Worm (Caenorhabditis elegans) whole organism, L3 larva: Measurements from ENCODE around the gene F52H2.15.

Source experiments
- R02D3.7 ChIP-seq: fragments of 150-350 bp; optimal IDR thresholded peaks from 2 replicates; lab custom pipeline; 2014; ENCODE audit warnings: missing biosample characterization, missing genetic modification characterization
- ZK546.5 ChIP-seq: sonication (generic microtip); optimal IDR thresholded peaks from 2 replicates; lab custom pipeline; 2017; ENCODE audit warnings: missing biosample characterization, missing genetic modification characterization
- aly-2 ChIP-seq: fragments of 150-350 bp; optimal IDR thresholded peaks from 2 replicates; lab custom pipeline; 2014; ENCODE audit warnings: missing biosample characterization, missing genetic modification characterization
- ama-1 ChIP-seq: fragments of 150-350 bp; optimal IDR thresholded peaks from 2 replicates; lab custom pipeline; 2018
- ceh-16 ChIP-seq: sonication (generic microtip); optimal IDR thresholded peaks from 2 replicates; lab custom pipeline; 2017; ENCODE audit warnings: missing biosample characterization, missing genetic modification characterization
- ceh-28 ChIP-seq: fragments of 150-350 bp; optimal IDR thresholded peaks from 2 replicates; lab custom pipeline; 2014; ENCODE audit warnings: missing biosample characterization, missing genetic modification reagents, missing genetic modification characterization
- ceh-82 ChIP-seq: fragments of 150-350 bp; optimal IDR thresholded peaks from 2 replicates; lab custom pipeline; 2014; ENCODE audit warnings: missing biosample characterization, missing genetic modification characterization
- ceh-9 ChIP-seq: sonication (generic microtip); optimal IDR thresholded peaks from 2 replicates; lab custom pipeline; 2018; ENCODE audit warnings: missing biosample characterization, missing genetic modification characterization
- daf-12 ChIP-seq: fragments of 150-350 bp; optimal IDR thresholded peaks from 2 replicates; lab custom pipeline; 2014; ENCODE audit warnings: missing biosample characterization, missing genetic modification reagents, missing genetic modification characterization
- egl-27 ChIP-seq: sonication (generic microtip); optimal IDR thresholded peaks from 4 replicates; lab custom pipeline; 2017; ENCODE audit warnings: missing biosample characterization, missing genetic modification reagents, missing genetic modification characterization
- egl-5 ChIP-seq: fragments of 150-350 bp; optimal IDR thresholded peaks from 2 replicates; lab custom pipeline; 2017; ENCODE audit warnings: missing biosample characterization, missing genetic modification reagents, missing genetic modification characterization, inconsistent platforms
- elt-1 ChIP-seq: fragments of 150-350 bp; optimal IDR thresholded peaks from 2 replicates; lab custom pipeline; 2014; ENCODE audit warnings: missing biosample characterization, missing genetic modification characterization
- elt-2 ChIP-seq: sonication (generic microtip); optimal IDR thresholded peaks from 2 replicates; lab custom pipeline; 2016; ENCODE audit warnings: missing genetic modification reagents, mild to moderate bottlenecking, missing genetic modification characterization, missing compliant biosample characterization
- elt-3 ChIP-seq, 3 experiments: fragments of 150-350 bp in 1 of 3; sonication (generic microtip) in 2 of 3; optimal IDR thresholded peaks; 2 replicates in 2 of 3; 4 replicates in 1 of 3; lab custom pipeline; 2014 to 2017; ENCODE audit warnings: missing biosample characterization in 3 of 3, missing genetic modification characterization in 3 of 3
- eor-1 ChIP-seq, 2 experiments: fragments of 150-350 bp; optimal IDR thresholded peaks; 2 replicates each; lab custom pipeline; 2014 to 2018; ENCODE audit warnings: missing biosample characterization in 2 of 2, missing genetic modification characterization in 2 of 2
- fkh-10 ChIP-seq: sonication (generic microtip); optimal IDR thresholded peaks from 2 replicates; lab custom pipeline; 2017; ENCODE audit warnings: missing biosample characterization, missing genetic modification reagents, missing genetic modification characterization
- fkh-2 ChIP-seq: fragments of 150-350 bp; optimal IDR thresholded peaks from 2 replicates; lab custom pipeline; 2014; ENCODE audit warnings: missing biosample characterization, missing genetic modification reagents, missing genetic modification characterization
- fos-1 ChIP-seq: fragments of 150-350 bp; optimal IDR thresholded peaks from 2 replicates; lab custom pipeline; 2014; ENCODE audit warnings: missing biosample characterization, missing genetic modification characterization
- hmg-11 ChIP-seq: sonication (generic microtip); optimal IDR thresholded peaks from 2 replicates; lab custom pipeline; 2016; ENCODE audit warnings: missing genetic modification characterization, missing compliant biosample characterization
- jun-1 ChIP-seq: fragments of 150-350 bp; optimal IDR thresholded peaks from 2 replicates; lab custom pipeline; 2014; ENCODE audit warnings: missing biosample characterization, missing genetic modification reagents, missing genetic modification characterization
- lin-15B ChIP-seq: fragments of 150-350 bp; optimal IDR thresholded peaks from 2 replicates; lab custom pipeline; 2014; ENCODE audit warnings: missing biosample characterization, missing genetic modification characterization
- lin-39 ChIP-seq: fragments of 150-350 bp; optimal IDR thresholded peaks from 2 replicates; lab custom pipeline; 2018; ENCODE audit warnings: missing biosample characterization, missing genetic modification reagents, missing genetic modification characterization
- lsy-12 ChIP-seq: sonication (generic microtip); optimal IDR thresholded peaks from 2 replicates; lab custom pipeline; 2016; ENCODE audit warnings: mild to moderate bottlenecking, missing genetic modification characterization, missing compliant biosample characterization
- mdl-1 ChIP-seq: fragments of 150-350 bp; optimal IDR thresholded peaks from 2 replicates; lab custom pipeline; 2014; ENCODE audit warnings: missing biosample characterization, missing genetic modification characterization
- mml-1 ChIP-seq: fragments of 150-350 bp; sonication (generic microtip); optimal IDR thresholded peaks from 3 replicates; lab custom pipeline; 2014; ENCODE audit warnings: missing biosample characterization, missing genetic modification characterization
- nfya-1 ChIP-seq: sonication (generic microtip); optimal IDR thresholded peaks from 2 replicates; lab custom pipeline; 2017; ENCODE audit warnings: missing genetic modification characterization, mild to moderate bottlenecking, missing compliant biosample characterization, antibody characterized with exemption, moderate library complexity; ENCODE audit not compliant: insufficient read depth
- nhr-11 ChIP-seq: fragments of 150-350 bp; optimal IDR thresholded peaks from 2 replicates; lab custom pipeline; 2014; ENCODE audit warnings: missing biosample characterization, missing genetic modification characterization
- nhr-12 ChIP-seq: fragments of 150-350 bp; optimal IDR thresholded peaks from 2 replicates; lab custom pipeline; 2014; ENCODE audit warnings: missing biosample characterization, missing genetic modification characterization
- nhr-23 ChIP-seq: fragments of 150-350 bp; optimal IDR thresholded peaks from 2 replicates; lab custom pipeline; 2014; ENCODE audit warnings: missing biosample characterization, missing genetic modification reagents, missing genetic modification characterization
- nhr-237 ChIP-seq: fragments of 150-350 bp; optimal IDR thresholded peaks from 2 replicates; lab custom pipeline; 2014; ENCODE audit warnings: missing biosample characterization, missing genetic modification characterization
- nhr-25 ChIP-seq: sonication (generic microtip); optimal IDR thresholded peaks from 2 replicates; lab custom pipeline; 2017; ENCODE audit warnings: missing biosample characterization, missing genetic modification characterization
- nhr-28 ChIP-seq: fragments of 150-350 bp; optimal IDR thresholded peaks from 2 replicates; lab custom pipeline; 2014; ENCODE audit warnings: missing biosample characterization, missing genetic modification characterization
- nhr-43 ChIP-seq: sonication (generic microtip); optimal IDR thresholded peaks from 2 replicates; lab custom pipeline; 2016; ENCODE audit warnings: mild to moderate bottlenecking, missing genetic modification characterization, missing compliant biosample characterization; ENCODE audit not compliant: poor library complexity, severe bottlenecking
- nhr-67 ChIP-seq: fragments of 150-350 bp; optimal IDR thresholded peaks from 2 replicates; lab custom pipeline; 2014; ENCODE audit warnings: missing biosample characterization, missing genetic modification characterization
- nhr-76 ChIP-seq: fragments of 150-350 bp; sonication (generic microtip); optimal IDR thresholded peaks from 5 replicates; lab custom pipeline; 2014; ENCODE audit warnings: missing biosample characterization, missing genetic modification characterization
- nhr-77 ChIP-seq: fragments of 150-350 bp; optimal IDR thresholded peaks from 2 replicates; lab custom pipeline; 2014; ENCODE audit warnings: missing biosample characterization, missing genetic modification characterization
- pha-4 ChIP-seq: fragments of 150-350 bp; optimal IDR thresholded peaks from 2 replicates; lab custom pipeline; 2014; ENCODE audit warnings: missing biosample characterization, missing genetic modification reagents, missing genetic modification characterization
- pqm-1 ChIP-seq: fragments of 150-350 bp; optimal IDR thresholded peaks from 2 replicates; lab custom pipeline; 2017; ENCODE audit warnings: missing biosample characterization, missing genetic modification characterization, inconsistent platforms
- sea-2 ChIP-seq: fragments of 150-350 bp; sonication (generic microtip); optimal IDR thresholded peaks from 4 replicates; lab custom pipeline; 2014; ENCODE audit warnings: missing biosample characterization, missing genetic modification reagents, missing genetic modification characterization
- skn-1 ChIP-seq: fragments of 150-350 bp; optimal IDR thresholded peaks from 2 replicates; lab custom pipeline; 2014; ENCODE audit warnings: missing biosample characterization, missing genetic modification characterization
- snpc-4 ChIP-seq: fragments of 150-350 bp; optimal IDR thresholded peaks from 2 replicates; lab custom pipeline; 2014; ENCODE audit warnings: missing biosample characterization, missing genetic modification characterization
- tbx-2 ChIP-seq: sonication (generic microtip); optimal IDR thresholded peaks from 2 replicates; lab custom pipeline; 2016; ENCODE audit warnings: mild to moderate bottlenecking, missing genetic modification characterization, missing compliant biosample characterization
- unc-39 ChIP-seq: sonication (generic microtip); optimal IDR thresholded peaks from 4 replicates; lab custom pipeline; 2017; ENCODE audit warnings: missing biosample characterization, missing genetic modification characterization
- unc-62 ChIP-seq: fragments of 150-350 bp; sonication (generic microtip); optimal IDR thresholded peaks from 4 replicates; lab custom pipeline; 2014; ENCODE audit warnings: missing biosample characterization, missing genetic modification reagents, missing genetic modification characterization
- zag-1 ChIP-seq: fragments of 150-350 bp; optimal IDR thresholded peaks from 2 replicates; lab custom pipeline; 2014; ENCODE audit warnings: missing biosample characterization, missing genetic modification characterization
- ztf-11 ChIP-seq: fragments of 150-350 bp; optimal IDR thresholded peaks from 2 replicates; lab custom pipeline; 2014; ENCODE audit warnings: missing biosample characterization, missing genetic modification characterization
- ztf-4 ChIP-seq: fragments of 150-350 bp; optimal IDR thresholded peaks from 2 replicates; lab custom pipeline; 2014; ENCODE audit warnings: missing biosample characterization, missing genetic modification characterization

F52H2.15 gene

ce11 chrX:2553433-2553860 lies 11.7 kb upstream of the F52H2.15 start:
- TF ChIP-seq lsy-12 (tag; lab: Kevin White, UChicago) = peak; percentile 76
- peak; percentile 3 for TF ChIP-seq lin-15B (tag; lab: Kevin White, UChicago)
- TF ChIP-seq R02D3.7 = peak; percentile 24
- no peak for TF ChIP-seq fos-1 (tag; lab: Kevin White, UChicago)
- TF ChIP-seq unc-39 = no peak
- no peak for TF ChIP-seq snpc-4 (tag; lab: Kevin White, UChicago)
- TF ChIP-seq egl-5 (tag; lab: Kevin White, UChicago) = peak; percentile 38
- no peak for TF ChIP-seq fkh-10
- TF ChIP-seq ztf-11 (tag; lab: Kevin White, UChicago) = no peak
- TF ChIP-seq nhr-12 = no peak
- peak; percentile 39 for TF ChIP-seq ceh-28 (tag; lab: Kevin White, UChicago)
- peak; percentile 59 for TF ChIP-seq nhr-43
- TF ChIP-seq daf-12 = no peak
- peak; percentile 56 for TF ChIP-seq lin-39 (tag; lab: Kevin White, UChicago)
- TF ChIP-seq pqm-1 = peak; percentile 31
- peak; percentile 86 for TF ChIP-seq hmg-11 (tag; lab: Kevin White, UChicago)
- peak; percentile 70 for TF ChIP-seq jun-1 (tag; lab: Kevin White, UChicago)
- TF ChIP-seq zag-1 (tag; lab: Kevin White, UChicago) = no peak
- TF ChIP-seq nhr-23 (tag; lab: Kevin White, UChicago) = peak; percentile 66
- TF ChIP-seq nhr-11 (tag; lab: Kevin White, UChicago) = no peak
- TF ChIP-seq ceh-9 (tag; lab: Kevin White, UChicago) = no peak
- TF ChIP-seq unc-62 (GFP tag; lab: Kevin White, UChicago) = no peak
- TF ChIP-seq nhr-67 (tag; lab: Kevin White, UChicago) = no peak
- TF ChIP-seq fkh-2 (tag; lab: Kevin White, UChicago) = no peak
- TF ChIP-seq nhr-237 (tag; lab: Kevin White, UChicago) = no peak
- TF ChIP-seq ztf-4 (tag; lab: Kevin White, UChicago) = no peak
- peak; percentile 39 for TF ChIP-seq elt-1 (tag; lab: Kevin White, UChicago)
- TF ChIP-seq egl-27 (tag; lab: Kevin White, UChicago) = peak; percentile 76
- no peak for TF ChIP-seq mdl-1 (tag; lab: Kevin White, UChicago)
- peak; percentile 75 for TF ChIP-seq skn-1
- TF ChIP-seq ama-1 = no peak
- peak; percentile 43 for TF ChIP-seq ceh-82
- no peak for TF ChIP-seq sea-2 (GFP tag; lab: Kevin White, UChicago)
- no peak for TF ChIP-seq mml-1 (tag; lab: Kevin White, UChicago)
- TF ChIP-seq nhr-77 (tag; lab: Kevin White, UChicago) = no peak
- no peak for TF ChIP-seq ceh-16
- TF ChIP-seq pha-4 (tag; lab: Kevin White, UChicago) = peak; percentile 57
- no peak for TF ChIP-seq eor-1 (tag; optimal IDR thresholded peaks at IDR 0.05; lab: Kevin White, UChicago)
- TF ChIP-seq aly-2 = no peak
- peak in 1 of 3 experiments; percentile 51 for TF ChIP-seq elt-3 (tag; optimal IDR thresholded peaks at IDR 0.05; lab: Kevin White, UChicago)
- no peak for TF ChIP-seq ZK546.5 (tag; lab: Kevin White, UChicago)
- peak; percentile 78 for TF ChIP-seq nfya-1
- no peak for TF ChIP-seq nhr-28
- TF ChIP-seq elt-2 = peak; percentile 55
- TF ChIP-seq tbx-2 (tag; lab: Kevin White, UChicago) = peak; percentile 59
- peak; percentile 83 for TF ChIP-seq nhr-25
- no peak for TF ChIP-seq nhr-76

ce11 chrX:2559399-2559798 lies 5.8 kb upstream of the F52H2.15 start:
- TF ChIP-seq elt-2 (no peak), nhr-25 (peak; percentile 0), tbx-2 (tag; lab: Kevin White, UChicago) (peak; percentile 15), ZK546.5 (tag; lab: Kevin White, UChicago) (no peak), hmg-11 (tag; lab: Kevin White, UChicago) (peak; percentile 34), nhr-23 (tag; lab: Kevin White, UChicago) (peak; percentile 14), nhr-77 (tag; lab: Kevin White, UChicago) (no peak), pha-4 (tag; lab: Kevin White, UChicago) (peak; percentile 74), sea-2 (GFP tag; lab: Kevin White, UChicago) (no peak), lin-15B (tag; lab: Kevin White, UChicago) (peak; percentile 46), snpc-4 (tag; lab: Kevin White, UChicago) (peak; percentile 50), nfya-1 (peak; percentile 53)
